Worm (Caenorhabditis elegans): ENCODE results near the gene sap-140.

sap-140 gene

DNA sequence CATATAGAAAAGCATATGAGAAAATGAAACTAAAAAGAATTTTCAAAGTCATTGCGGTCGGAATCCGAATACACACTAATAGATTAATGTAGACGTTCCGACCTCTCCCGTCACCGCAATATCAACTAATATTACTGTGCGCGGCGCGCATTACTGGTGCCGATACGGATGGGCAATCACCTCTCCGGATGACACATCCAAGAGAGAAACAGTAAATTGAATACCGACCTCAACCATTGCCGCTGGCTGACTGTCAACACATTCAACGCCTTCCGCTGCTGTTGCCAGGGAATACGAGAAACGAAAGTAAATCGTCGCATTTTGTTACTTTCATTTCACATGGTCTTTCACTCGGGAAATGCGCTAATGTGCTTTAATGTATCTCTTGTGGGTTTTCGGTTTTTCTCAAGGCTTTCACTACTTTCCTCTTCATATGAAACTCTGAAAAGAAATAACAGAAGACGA, 4.7 kb upstream of the sap-140 start (continued):
- TF ChIP-seq nfya-1 (tag; optimal IDR thresholded peaks at IDR 0.05; ENCODE audit: borderline replicate concordance, insufficient read depth) (no peak), lin-35 (GFP tag; optimal IDR thresholded peaks at IDR 0.05) (peak in 2 of 3 experiments; percentile 33 to 49), lin-54 (GFP tag; optimal IDR thresholded peaks at IDR 0.05) (peak; percentile 45), T26A5.8 (tag; optimal IDR thresholded peaks at IDR 0.05) (peak; percentile 41), F23B12.7 (tag; optimal IDR thresholded peaks at IDR 0.05; ENCODE audit: insufficient read depth) (no peak), snpc-1.3 (tag; optimal IDR thresholded peaks at IDR 0.05; ENCODE audit: insufficient read depth) (peak; percentile 21), F37B4.10 (GFP tag; IDR thresholded peaks at IDR 0.05) (no peak), athp-1 (tag; optimal IDR thresholded peaks at IDR 0.05) (peak; percentile 80), bed-1 (GFP tag; IDR thresholded peaks at IDR 0.05) (0 out of 2 replicates have a peak, but pooled peaks have one; percentile 5), ztf-26 (tag; optimal IDR thresholded peaks at IDR 0.05) (no peak), F55B11.4 (tag; optimal IDR thresholded peaks at IDR 0.05; ENCODE audit: borderline replicate concordance, insufficient read depth) (no peak), lin-40 (tag; optimal IDR thresholded peaks at IDR 0.05) (peak; percentile 14), fkh-3 (tag; optimal IDR thresholded peaks at IDR 0.05) (peak; percentile 97), F33H1.4 (GFP tag; IDR thresholded peaks at IDR 0.05) (no peak), Y53G8AR.9 (GFP tag; conservative IDR thresholded peaks at IDR 0.05) (peak; percentile 85), hsf-1 (GFP tag; IDR thresholded peaks at IDR 0.05) (peak; percentile 70), mel-28 (tag; optimal IDR thresholded peaks at IDR 0.05; ENCODE audit: borderline replicate concordance) (no peak), snpc-1.1 (tag; optimal IDR thresholded peaks at IDR 0.05; ENCODE audit: insufficient read depth) (no peak), dox-1 (GFP tag; IDR thresholded peaks at IDR 0.05) (peak; percentile 48; the same call in 1 of the 2 replicates), madf-10 (tag; optimal IDR thresholded peaks at IDR 0.05) (no peak), B0019.2 (GFP tag; conservative IDR thresholded peaks at IDR 0.05) (no peak), nhr-80 (tag; optimal IDR thresholded peaks at IDR 0.05) (no peak), hlh-26 (GFP tag; conservative IDR thresholded peaks at IDR 0.05) (no peak), akir-1 (GFP tag; optimal IDR thresholded peaks at IDR 0.05) (no peak), atf-7 (tag; optimal IDR thresholded peaks at IDR 0.05) (peak; percentile 78), unc-130 (GFP tag; optimal IDR thresholded peaks at IDR 0.05) (peak; percentile 56), lag-1 (GFP tag; IDR thresholded peaks at IDR 0.05) (no peak), egl-18 (GFP tag; IDR thresholded peaks at IDR 0.05) (peak; percentile 66; the same call in 1 of the 2 replicates), T07F8.4 (tag; optimal IDR thresholded peaks at IDR 0.05) (no peak), lin-26 (GFP tag; IDR thresholded peaks at IDR 0.05) (no peak; the same call in 1 of the 2 replicates), Y79H2A.3 (GFP tag; conservative IDR thresholded peaks at IDR 0.05) (peak; percentile 69; the same call in 1 of the 2 replicates), ztf-25 (GFP tag; IDR thresholded peaks at IDR 0.05) (peak; percentile 54; the same call in 1 of the 2 replicates), rcor-1 (GFP tag; IDR thresholded peaks at IDR 0.05) (peak; percentile 51; the same call in 1 of the 2 replicates), ztf-28 (GFP tag; IDR thresholded peaks at IDR 0.05) (no peak), cebp-2 (GFP tag; IDR thresholded peaks at IDR 0.05) (peak; percentile 53; the same call in 1 of the 2 replicates), nhr-120 (GFP tag; IDR thresholded peaks at IDR 0.05) (no peak), madf-3 (GFP tag; IDR thresholded peaks at IDR 0.05) (peak; percentile 87), ceh-58 (GFP tag; IDR thresholded peaks at IDR 0.05) (peak; percentile 90; the same call in 1 of the 2 replicates), sdz-38 (tag; optimal IDR thresholded peaks at IDR 0.05) (no peak), egl-44 (GFP tag; IDR thresholded peaks at IDR 0.05) (no peak), madf-6 (GFP tag; IDR thresholded peaks at IDR 0.05) (peak; percentile 82), Y95B8A.8 (GFP tag; IDR thresholded peaks at IDR 0.05) (no peak; the same call in 1 of the 2 replicates), zfh-2 (GFP tag; conservative IDR thresholded peaks at IDR 0.05) (no peak), nhr-27 (tag; optimal IDR thresholded peaks at IDR 0.05) (peak; percentile 81), nfyb-1 (GFP tag; IDR thresholded peaks at IDR 0.05) (peak; percentile 68; the same call in 1 of the 2 replicates), lir-1 (GFP tag; conservative IDR thresholded peaks at IDR 0.05) (no peak; the same call in 1 of the 2 replicates), madf-8 (GFP tag; conservative IDR thresholded peaks at IDR 0.05) (no peak; the same call in 1 of the 2 replicates)
